Fruit fly (Drosophila melanogaster): Measurements from ENCODE around the gene Burs.

Burs gene

dm6 chr3R:21777660-21778059 lies 8.3 kb downstream of the Burs start, which contains the start of gene Polr1H (continued):
- no peak for TF ChIP-seq Doc2 (GFP tag; IDR thresholded peaks at IDR 0.05)
- TF ChIP-seq dm (GFP tag; optimal IDR thresholded peaks at IDR 0.05), result peak; percentile 90
- TF ChIP-seq pum (GFP tag; optimal IDR thresholded peaks at IDR 0.05), result no peak
- peak; percentile 87 for TF ChIP-seq E2f2 (GFP tag; IDR thresholded peaks at IDR 0.05)
- no peak for TF ChIP-seq CG4854 (GFP tag; optimal IDR thresholded peaks at IDR 0.05)
- TF ChIP-seq Dbx (GFP tag; IDR thresholded peaks at IDR 0.05), result no peak
- no peak for TF ChIP-seq CG7745 (tag; optimal IDR thresholded peaks at IDR 0.05)
- TF ChIP-seq HLH3B (GFP tag; IDR thresholded peaks at IDR 0.05), result no peak
- no peak for TF ChIP-seq CG4360 (GFP tag; IDR thresholded peaks at IDR 0.05)
- TF ChIP-seq MESR4 (GFP tag; optimal IDR thresholded peaks at IDR 0.05), result peak; percentile 61

dm6 chr3R:21780086-21780485 lies 10.8 kb downstream of the Burs start:
- TF ChIP-seq vvl (GFP tag; IDR thresholded peaks at IDR 0.05), result peak; percentile 29; the same call in 1 of the 2 replicates
- peak; percentile 46; the same call in 1 of the 2 replicates for TF ChIP-seq Awh (GFP tag; IDR thresholded peaks at IDR 0.05)
- peak; percentile 71 for TF ChIP-seq sens (GFP tag)
- TF ChIP-seq CG15479 (GFP tag; optimal IDR thresholded peaks at IDR 0.05), result no peak

dm6 chr3R:21781448-21781847 lies 12.1 kb downstream of the Burs start:
- TF ChIP-seq CG12071 (GFP tag; optimal IDR thresholded peaks at IDR 0.05) (no peak), Meics (GFP tag; optimal IDR thresholded peaks at IDR 0.05) (peak; percentile 72), E2f2 (GFP tag; IDR thresholded peaks at IDR 0.05) (peak; percentile 43; the same call in 1 of the 2 replicates), CG4360 (GFP tag; IDR thresholded peaks at IDR 0.05) (0 out of 2 replicates have a peak, but pooled peaks have one; percentile 10), unpg (GFP tag; optimal IDR thresholded peaks at IDR 0.05) (peak; percentile 62), ssp (GFP tag; IDR thresholded peaks at IDR 0.05) (peak; percentile 53), CG12155 (GFP tag; optimal IDR thresholded peaks at IDR 0.05) (peak; percentile 51), gt (GFP tag; IDR thresholded peaks at IDR 0.05) (no peak), Poxn (GFP tag; IDR thresholded peaks at IDR 0.05) (no peak), aop (GFP tag; IDR thresholded peaks at IDR 0.05) (no peak), CG2202 (tag; optimal IDR thresholded peaks at IDR 0.05) (peak; percentile 20), CG9817 (tag; optimal IDR thresholded peaks at IDR 0.05) (peak; percentile 45), MESR4 (GFP tag; optimal IDR thresholded peaks at IDR 0.05) (no peak), Six4 (GFP tag; optimal IDR thresholded peaks at IDR 0.05) (peak; percentile 45), CG11456 (GFP tag; IDR thresholded peaks at IDR 0.05) (peak; percentile 66; the same call in 2 of the 3 replicates), CG10654 (GFP tag; optimal IDR thresholded peaks at IDR 0.05) (peak; percentile 55), gce (GFP tag; IDR thresholded peaks at IDR 0.05) (no peak), kah (GFP tag; optimal IDR thresholded peaks at IDR 0.05) (no peak), ato (GFP tag; IDR thresholded peaks at IDR 0.05; ENCODE audit: partially characterized antibody) (no peak), CG4854 (GFP tag; optimal IDR thresholded peaks at IDR 0.05) (peak; percentile 10), abd-A (tag; optimal IDR thresholded peaks at IDR 0.05) (no peak), slbo (GFP tag; IDR thresholded peaks at IDR 0.05) (peak; percentile 67), CG8359 (GFP tag; optimal IDR thresholded peaks at IDR 0.05; ENCODE audit: borderline replicate concordance) (no peak), CG10431 (GFP tag; optimal IDR thresholded peaks at IDR 0.05) (no peak), ranshi (GFP tag; IDR thresholded peaks at IDR 0.05) (no peak), CG9437 (GFP tag; optimal IDR thresholded peaks at IDR 0.05) (peak; percentile 20), tna (GFP tag; IDR thresholded peaks at IDR 0.05; ENCODE audit: partially characterized antibody) (no peak), sisA (GFP tag; IDR thresholded peaks at IDR 0.05) (peak; percentile 70), CG9609 (GFP tag; optimal IDR thresholded peaks at IDR 0.05) (no peak), sug (tag; optimal IDR thresholded peaks at IDR 0.05) (peak; percentile 17), CG11093 (GFP tag; IDR thresholded peaks at IDR 0.05) (peak; percentile 59; the same call in 1 of the 3 replicates), CG7987 (GFP tag; optimal IDR thresholded peaks at IDR 0.05) (no peak), esg (GFP tag; conservative IDR thresholded peaks at IDR 0.05) (peak; percentile 74), Dbx (GFP tag; IDR thresholded peaks at IDR 0.05) (no peak), emc (GFP tag; optimal IDR thresholded peaks at IDR 0.05) (peak; percentile 3), ERR (GFP tag; optimal IDR thresholded peaks at IDR 0.05) (peak; percentile 1), CG2712 (tag; optimal IDR thresholded peaks at IDR 0.05) (peak; percentile 80), Tbp (GFP tag; optimal IDR thresholded peaks at IDR 0.05) (no peak), p53 (GFP tag; optimal IDR thresholded peaks at IDR 0.05) (no peak)
